Fruit fly (Drosophila melanogaster) whole organism, wandering third instar larva: Measurements from ENCODE around the gene Lint-1.

Experiments used
- Abd-B ChIP-seq: fragments of >200 bp; optimal IDR thresholded peaks from 2 replicates; lab custom pipeline; 2017; ENCODE audit warnings: missing biosample characterization, missing genetic modification characterization
- CG32264 ChIP-seq: fragments of 200-800 bp; sonication (Bioruptor generic); optimal IDR thresholded peaks from 2 replicates; lab custom pipeline; 2016; ENCODE audit warnings: missing biosample characterization, missing genetic modification characterization
- CG9705 ChIP-seq: fragments of 200-800 bp; sonication (Bioruptor generic); optimal IDR thresholded peaks from 2 replicates; lab custom pipeline; 2018; ENCODE audit warnings: missing biosample characterization, mild to moderate bottlenecking, missing genetic modification characterization
- CrebA ChIP-seq: fragments of 200-800 bp; sonication (Bioruptor generic); optimal IDR thresholded peaks from 2 replicates; lab custom pipeline; 2016; ENCODE audit warnings: missing biosample characterization, mild to moderate bottlenecking, missing genetic modification characterization, borderline replicate concordance
- Dfd ChIP-seq: fragments of >200 bp; optimal IDR thresholded peaks from 2 replicates; lab custom pipeline; 2017; ENCODE audit warnings: missing biosample characterization, missing genetic modification characterization
- Dif ChIP-seq: fragments of 200-275, 200-300 bp; sonication (Bioruptor generic); optimal IDR thresholded peaks from 2 replicates; lab custom pipeline; 2018; ENCODE audit warnings: missing biosample characterization, missing genetic modification characterization; ENCODE audit not compliant: partially characterized antibody
- GATAd ChIP-seq: sonication (Bioruptor generic); optimal IDR thresholded peaks from 2 replicates; lab custom pipeline; 2016; ENCODE audit warnings: missing biosample characterization, missing genetic modification characterization
- HLH106 ChIP-seq: fragments of 200-800 bp; optimal IDR thresholded peaks from 3 replicates; lab custom pipeline; 2019; ENCODE audit warnings: missing biosample characterization, mild to moderate bottlenecking, missing genetic modification characterization, moderate library complexity
- Hnf4 ChIP-seq: fragments of 200-800 bp; sonication (Bioruptor generic); optimal IDR thresholded peaks from 2 replicates; lab custom pipeline; 2016; ENCODE audit warnings: missing biosample characterization, mild to moderate bottlenecking, missing genetic modification characterization
- Hr78 ChIP-seq: fragments of >200 bp; optimal IDR thresholded peaks from 2 replicates; lab custom pipeline; 2017; ENCODE audit warnings: missing biosample characterization, missing genetic modification characterization
- Hr83 ChIP-seq: fragments of 200-300 bp; sonication (Bioruptor generic); optimal IDR thresholded peaks from 2 replicates; lab custom pipeline; 2016; ENCODE audit warnings: missing biosample characterization, mild to moderate bottlenecking, missing genetic modification characterization, moderate library complexity; ENCODE audit not compliant: poor library complexity, severe bottlenecking
- Jra ChIP-seq: sonication (Bioruptor generic); optimal IDR thresholded peaks from 2 replicates; lab custom pipeline; 2016; ENCODE audit warnings: missing biosample characterization, missing genetic modification characterization
- Mio ChIP-seq: sonication (Bioruptor generic); optimal IDR thresholded peaks from 2 replicates; lab custom pipeline; 2016; ENCODE audit warnings: missing biosample characterization, missing genetic modification characterization
- Myc ChIP-seq: fragments of >200 bp; optimal IDR thresholded peaks from 2 replicates; lab custom pipeline; 2017
- N ChIP-seq: fragments of >200 bp; optimal IDR thresholded peaks from 2 replicates; lab custom pipeline; 2018; ENCODE audit warnings: missing biosample characterization, missing external identifiers, missing genetic modification characterization
- OdsH ChIP-seq: fragments of 200-800 bp; sonication (Bioruptor generic); optimal IDR thresholded peaks from 2 replicates; lab custom pipeline; 2016; ENCODE audit warnings: missing biosample characterization, mild to moderate bottlenecking, missing genetic modification characterization
- Rel ChIP-seq, 2 experiments: fragments of 200-800 bp; sonication (Bioruptor generic) in 1 of 2; optimal IDR thresholded peaks; 2 replicates in 1 of 2; 3 replicates in 1 of 2; lab custom pipeline; 2016 to 2019; ENCODE audit warnings: mild to moderate bottlenecking in 2 of 2, missing biosample characterization in 2 of 2, missing genetic modification characterization in 2 of 2, moderate library complexity in 1 of 2
- Sp1 ChIP-seq: fragments of 200-800 bp; sonication (Bioruptor generic); optimal IDR thresholded peaks from 3 replicates; lab custom pipeline; 2019; ENCODE audit warnings: missing biosample characterization, mild to moderate bottlenecking, missing genetic modification characterization, moderate library complexity
- Vsx2 ChIP-seq: fragments of 200-300, 225-300 bp; sonication (Bioruptor generic); optimal IDR thresholded peaks from 2 replicates; lab custom pipeline; 2018; ENCODE audit warnings: missing biosample characterization, missing genetic modification characterization; ENCODE audit not compliant: partially characterized antibody
- br ChIP-seq: fragments of 200-800 bp; sonication (Bioruptor generic); optimal IDR thresholded peaks from 2 replicates; lab custom pipeline; 2016; ENCODE audit warnings: missing biosample characterization, missing genetic modification characterization
- brk ChIP-seq: fragments of 200-800 bp; sonication (Bioruptor generic); optimal IDR thresholded peaks from 2 replicates; lab custom pipeline; 2016; ENCODE audit warnings: missing biosample characterization, mild to moderate bottlenecking, missing genetic modification characterization
- dl ChIP-seq, 2 experiments: fragments of 175-275, 200-275 bp in 1 of 2; fragments of 200-275 bp in 1 of 2; sonication (Bioruptor generic); optimal IDR thresholded peaks; lab custom pipeline; 2018; ENCODE audit warnings: mild to moderate bottlenecking in 2 of 2, missing biosample characterization in 2 of 2, missing genetic modification characterization in 2 of 2, moderate library complexity in 2 of 2; ENCODE audit not compliant: partially characterized antibody in 2 of 2, insufficient read depth in 1 of 2
- dmrt93B ChIP-seq: fragments of 200-800 bp; sonication (Bioruptor generic); optimal IDR thresholded peaks from 2 replicates; lab custom pipeline; 2018; ENCODE audit warnings: missing biosample characterization, mild to moderate bottlenecking, missing genetic modification characterization
- dsf ChIP-seq: sonication (Bioruptor generic); optimal IDR thresholded peaks from 2 replicates; lab custom pipeline; 2016; ENCODE audit warnings: missing biosample characterization, missing genetic modification characterization, borderline replicate concordance
- ey ChIP-seq: fragments of 200-800 bp; sonication (Bioruptor generic); optimal IDR thresholded peaks from 2 replicates; lab custom pipeline; 2016; ENCODE audit warnings: missing biosample characterization, missing genetic modification characterization
- foxo ChIP-seq, 2 experiments: fragments of 200-800 bp; sonication (Bioruptor generic); optimal IDR thresholded peaks; 2 replicates in 1 of 2; 3 replicates in 1 of 2; lab custom pipeline; 2016 to 2017; ENCODE audit warnings: missing biosample characterization in 2 of 2, missing genetic modification characterization in 2 of 2
- fru ChIP-seq: fragments of 200-800 bp; sonication (Bioruptor generic); optimal IDR thresholded peaks from 3 replicates; lab custom pipeline; 2016; ENCODE audit warnings: missing biosample characterization, mild to moderate bottlenecking, missing genetic modification characterization
- h ChIP-seq: fragments of 200-800 bp; sonication (Bioruptor generic); optimal IDR thresholded peaks from 3 replicates; lab custom pipeline; 2016; ENCODE audit warnings: missing biosample characterization, mild to moderate bottlenecking, missing genetic modification characterization
- jim ChIP-seq: fragments of 175-275, 200-325 bp; sonication (Bioruptor generic); optimal IDR thresholded peaks from 2 replicates; lab custom pipeline; 2016; ENCODE audit warnings: missing biosample characterization, mild to moderate bottlenecking, missing genetic modification characterization
- lola ChIP-seq: fragments of >200 bp; optimal IDR thresholded peaks from 2 replicates; lab custom pipeline; 2017; ENCODE audit warnings: missing biosample characterization, missing genetic modification characterization
- pan ChIP-seq: fragments of >200 bp; optimal IDR thresholded peaks from 2 replicates; lab custom pipeline; 2017
- psq ChIP-seq: fragments of 200-800 bp; sonication (Bioruptor generic); optimal IDR thresholded peaks from 3 replicates; lab custom pipeline; 2017; ENCODE audit warnings: missing biosample characterization, mild to moderate bottlenecking, missing genetic modification characterization, moderate library complexity
- rgr ChIP-seq: fragments of 200-800 bp; sonication (Bioruptor generic); optimal IDR thresholded peaks from 3 replicates; lab custom pipeline; 2016; ENCODE audit warnings: missing biosample characterization, mild to moderate bottlenecking, missing genetic modification characterization
- sage ChIP-seq: fragments of 200-800 bp; sonication (Bioruptor generic); optimal IDR thresholded peaks from 2 replicates; lab custom pipeline; 2016; ENCODE audit warnings: missing biosample characterization, mild to moderate bottlenecking, missing genetic modification characterization
- sv ChIP-seq: fragments of 200-800 bp; sonication (Bioruptor generic); optimal IDR thresholded peaks from 3 replicates; lab custom pipeline; 2016; ENCODE audit warnings: missing biosample characterization, missing genetic modification characterization
- tai ChIP-seq: sonication (Bioruptor generic); optimal IDR thresholded peaks from 2 replicates; lab custom pipeline; 2016; ENCODE audit warnings: missing biosample characterization, missing genetic modification characterization
- usp ChIP-seq: fragments of >200 bp; optimal IDR thresholded peaks from 2 replicates; lab custom pipeline; 2017; ENCODE audit warnings: missing biosample characterization, missing genetic modification characterization
- woc ChIP-seq: sonication (Bioruptor generic); optimal IDR thresholded peaks from 2 replicates; lab custom pipeline; 2016; ENCODE audit warnings: missing biosample characterization, mild to moderate bottlenecking, missing genetic modification characterization

Gene Lint-1

DNA sequence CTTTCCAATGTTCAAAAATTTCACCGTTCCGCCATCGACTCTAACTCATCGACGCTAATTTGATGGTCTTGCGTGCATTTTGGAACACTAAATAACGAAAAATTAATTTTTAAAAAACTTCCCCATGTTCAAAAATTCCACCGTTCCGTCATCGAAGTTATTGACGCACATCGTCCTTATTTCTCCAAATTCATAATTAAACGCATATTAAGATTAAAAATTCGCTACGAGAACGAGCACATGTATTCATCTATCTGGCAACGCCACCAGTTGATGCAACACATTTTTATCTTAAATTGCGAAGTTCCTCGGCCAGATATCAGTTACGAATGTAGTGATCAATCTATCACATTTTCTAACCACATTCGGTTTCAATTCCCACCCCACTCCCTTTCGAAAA lies at the start of gene Lint-1:
TSS of gene Lint-1 (plus strand) at position 123 of the 400 bp plus-strand sequence.
- TF ChIP-seq br (peak; percentile 18), CG32264 (GFP tag; lab: Kevin White, UChicago) (no peak), dsf (no peak), sage (GFP tag; lab: Kevin White, UChicago) (peak; percentile 4), Mio (no peak), rgr (peak; percentile 26), woc (GFP tag; lab: Kevin White, UChicago) (peak; percentile 45), brk (GFP tag; lab: Kevin White, UChicago) (no peak), CrebA (GFP tag; lab: Kevin White, UChicago) (no peak), Hr78 (GFP tag; lab: Kevin White, UChicago) (no peak), lola (GFP tag; lab: Kevin White, UChicago) (no peak), CG9705 (GFP tag; lab: Kevin White, UChicago) (no peak), Dif (GFP tag; lab: Kevin White, UChicago) (no peak), dmrt93B (GFP tag; lab: Kevin White, UChicago) (no peak), tai (GFP tag; lab: Kevin White, UChicago) (no peak), Jra (GFP tag; lab: Kevin White, UChicago) (no peak), Hnf4 (GFP tag; lab: Kevin White, UChicago) (peak; percentile 18), foxo (GFP tag; optimal IDR thresholded peaks at IDR 0.05; lab: Kevin White, UChicago) (peak in 1 of 2 experiments; percentile 7), sv (no peak), HLH106 (no peak), ey (peak; percentile 33), usp (GFP tag; lab: Kevin White, UChicago) (no peak), psq (GFP tag; lab: Kevin White, UChicago) (no peak), GATAd (GFP tag; lab: Kevin White, UChicago) (no peak), Myc (lab: Kevin White, UChicago) (no peak), Dfd (GFP tag; lab: Kevin White, UChicago) (no peak), fru (GFP tag; lab: Kevin White, UChicago) (peak; percentile 10), Vsx2 (GFP tag; lab: Kevin White, UChicago) (no peak), pan (lab: Kevin White, UChicago) (no peak), N (GFP tag; lab: Kevin White, UChicago) (no peak), OdsH (GFP tag; lab: Kevin White, UChicago) (no peak), Abd-B (GFP tag; lab: Kevin White, UChicago) (no peak), jim (GFP tag; lab: Kevin White, UChicago) (no peak), Hr83 (GFP tag; lab: Kevin White, UChicago) (peak; percentile 8), h (GFP tag; lab: Kevin White, UChicago) (peak; percentile 40), Sp1 (GFP tag; lab: Kevin White, UChicago) (peak; percentile 5), Rel (GFP tag; optimal IDR thresholded peaks at IDR 0.05; lab: Kevin White, UChicago) (no peak), Rel (tag; optimal IDR thresholded peaks at IDR 0.05; lab: Kevin White, UChicago) (no peak), dl (GFP tag; optimal IDR thresholded peaks at IDR 0.05; lab: Kevin White, UChicago; ENCODE audit: insufficient read depth in 1 of 2, partially characterized antibody in 2 of 2) (no peak)

DNA sequence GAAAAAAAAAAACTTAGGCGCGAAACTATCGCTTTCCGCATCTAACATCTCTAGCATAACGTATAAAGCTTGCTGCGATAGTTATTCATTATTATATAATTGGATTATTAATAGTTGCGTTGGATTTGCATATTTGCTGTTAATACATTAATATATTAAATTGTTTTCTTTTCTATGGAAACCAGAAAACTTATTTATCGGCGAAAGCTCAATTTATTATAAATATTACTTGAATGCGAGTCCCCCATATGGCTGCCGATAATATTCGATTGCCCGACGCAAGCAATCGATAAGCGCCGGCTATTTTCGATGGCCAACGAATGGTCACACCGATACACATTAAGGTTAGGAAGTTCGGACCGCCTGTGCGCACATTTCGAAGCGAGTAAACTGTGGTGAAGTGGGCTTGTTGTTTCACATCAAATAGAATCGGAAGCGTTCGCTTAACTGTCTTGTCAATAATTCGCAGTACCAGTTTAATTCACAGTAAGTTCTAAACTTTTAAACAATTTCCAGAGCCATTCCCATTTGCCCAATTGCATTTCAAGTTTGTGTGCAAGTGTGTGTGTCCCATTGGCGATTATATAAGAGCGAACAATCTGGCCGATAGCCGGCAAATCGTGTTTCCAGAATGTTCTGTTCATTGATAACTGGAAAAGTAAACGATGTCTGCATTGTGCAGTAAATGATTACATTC lies 40.8 kb upstream of the Lint-1 start, which contains the start of gene Hsp60A:
TSS of gene Hsp60A (plus strand) at position 335 of the 697 bp plus-strand sequence.
- TF ChIP-seq usp (GFP tag; lab: Kevin White, UChicago) = no peak
- TF ChIP-seq sage (GFP tag; lab: Kevin White, UChicago) = peak; percentile 54
- no peak for TF ChIP-seq Dif (GFP tag; lab: Kevin White, UChicago)
- TF ChIP-seq brk (GFP tag; lab: Kevin White, UChicago) = no peak
- TF ChIP-seq psq (GFP tag; lab: Kevin White, UChicago) = peak; percentile 31
- TF ChIP-seq Rel (GFP tag; optimal IDR thresholded peaks at IDR 0.05; lab: Kevin White, UChicago) = no peak
- TF ChIP-seq Rel (tag; optimal IDR thresholded peaks at IDR 0.05; lab: Kevin White, UChicago) = no peak
- TF ChIP-seq Sp1 (GFP tag; lab: Kevin White, UChicago) = peak; percentile 48
- no peak for TF ChIP-seq CrebA (GFP tag; lab: Kevin White, UChicago)
- TF ChIP-seq Hnf4 (GFP tag; lab: Kevin White, UChicago) = no peak
- TF ChIP-seq N (GFP tag; lab: Kevin White, UChicago) = no peak
- no peak for TF ChIP-seq Jra (GFP tag; lab: Kevin White, UChicago)
- peak; percentile 43 for TF ChIP-seq sv
- TF ChIP-seq CG32264 (GFP tag; lab: Kevin White, UChicago) = no peak
- peak; percentile 64 for TF ChIP-seq HLH106
- TF ChIP-seq Hr78 (GFP tag; lab: Kevin White, UChicago) = no peak
- no peak for TF ChIP-seq Myc (lab: Kevin White, UChicago)
- no peak for TF ChIP-seq tai (GFP tag; lab: Kevin White, UChicago)
- peak; percentile 8 for TF ChIP-seq Hr83 (GFP tag; lab: Kevin White, UChicago)
- TF ChIP-seq OdsH (GFP tag; lab: Kevin White, UChicago) = peak; percentile 48
- peak; percentile 62 for TF ChIP-seq h (GFP tag; lab: Kevin White, UChicago)
- no peak for TF ChIP-seq lola (GFP tag; lab: Kevin White, UChicago)
- TF ChIP-seq Dfd (GFP tag; lab: Kevin White, UChicago) = no peak
- TF ChIP-seq ey = peak; percentile 41
- peak; percentile 39 for TF ChIP-seq woc (GFP tag; lab: Kevin White, UChicago)
- TF ChIP-seq foxo (GFP tag; optimal IDR thresholded peaks at IDR 0.05; lab: Kevin White, UChicago) = peak in 1 of 2 experiments; percentile 58
- peak; percentile 38 for TF ChIP-seq fru (GFP tag; lab: Kevin White, UChicago)
- TF ChIP-seq pan (lab: Kevin White, UChicago) = no peak
- no peak for TF ChIP-seq CG9705 (GFP tag; lab: Kevin White, UChicago)
- no peak for TF ChIP-seq GATAd (GFP tag; lab: Kevin White, UChicago)
- peak; percentile 34 for TF ChIP-seq rgr
- no peak for TF ChIP-seq Vsx2 (GFP tag; lab: Kevin White, UChicago)
- peak; percentile 41 for TF ChIP-seq br
